Fruit fly (Drosophila melanogaster): ENCODE data around the gene CG12539.

- no peak for TF ChIP-seq CG1620 (GFP tag; optimal IDR thresholded peaks at IDR 0.05)
- TF ChIP-seq Mnt (GFP tag; optimal IDR thresholded peaks at IDR 0.05): no peak
- no peak for TF ChIP-seq CG12768 (GFP tag; optimal IDR thresholded peaks at IDR 0.05)
These were observed 12.6 kb downstream of the CG12539 start, which contains the start of gene CG14408 for dm6 chrX:14831713-14832561.

Data from whole organism, adult.